Fruit fly (Drosophila melanogaster): ENCODE results near the gene Set.
A peak's percentile ranks its signal among the peaks of the same experiment; 100 is the strongest.

Set gene

DNA sequence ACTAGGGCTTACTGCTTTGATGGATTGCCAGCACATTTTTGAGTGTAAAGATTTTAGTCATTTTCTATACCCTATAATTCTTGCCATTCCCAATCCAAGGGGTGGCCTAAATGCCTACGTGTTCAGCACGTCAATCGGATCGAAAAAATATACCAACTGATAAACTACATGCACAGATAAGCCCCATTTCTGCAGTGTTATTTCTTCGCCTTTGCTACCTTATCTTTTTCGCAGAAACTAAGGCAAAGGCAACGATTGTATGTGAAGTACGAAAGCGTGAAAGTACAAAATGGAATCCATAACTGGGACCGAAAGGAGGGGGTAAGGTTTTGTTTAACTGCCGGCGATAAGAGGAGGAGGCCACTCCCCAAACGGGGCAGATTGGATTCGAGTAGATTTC, 34.6 kb downstream of the Set start (continued):
- peak in 1 of 2 experiments; percentile 2 for TF ChIP-seq eve (GFP tag; optimal IDR thresholded peaks at IDR 0.05)
- no peak for TF ChIP-seq CG5180 (GFP tag; optimal IDR thresholded peaks at IDR 0.05)
- no peak for TF ChIP-seq twi (tag; optimal IDR thresholded peaks at IDR 0.05)
- no peak for TF ChIP-seq CG10979 (tag; optimal IDR thresholded peaks at IDR 0.05)
- peak; percentile 42; the same call in 1 of the 2 replicates for TF ChIP-seq GATAe (GFP tag; conservative IDR thresholded peaks at IDR 0.05)
- no peak for TF ChIP-seq HmgZ (tag; optimal IDR thresholded peaks at IDR 0.05)
- TF ChIP-seq CG32532 (GFP tag; IDR thresholded peaks at IDR 0.05) = peak; percentile 5; the same call in 1 of the 2 replicates
- TF ChIP-seq lab (GFP tag; optimal IDR thresholded peaks at IDR 0.05) = peak; percentile 46
- TF ChIP-seq chn (GFP tag; optimal IDR thresholded peaks at IDR 0.05) = no peak
- TF ChIP-seq Sox102F (GFP tag; optimal IDR thresholded peaks at IDR 0.05) = no peak
- no peak for TF ChIP-seq ham (GFP tag; IDR thresholded peaks at IDR 0.05)
- TF ChIP-seq kni (GFP tag; optimal IDR thresholded peaks at IDR 0.05) = no peak

DNA sequence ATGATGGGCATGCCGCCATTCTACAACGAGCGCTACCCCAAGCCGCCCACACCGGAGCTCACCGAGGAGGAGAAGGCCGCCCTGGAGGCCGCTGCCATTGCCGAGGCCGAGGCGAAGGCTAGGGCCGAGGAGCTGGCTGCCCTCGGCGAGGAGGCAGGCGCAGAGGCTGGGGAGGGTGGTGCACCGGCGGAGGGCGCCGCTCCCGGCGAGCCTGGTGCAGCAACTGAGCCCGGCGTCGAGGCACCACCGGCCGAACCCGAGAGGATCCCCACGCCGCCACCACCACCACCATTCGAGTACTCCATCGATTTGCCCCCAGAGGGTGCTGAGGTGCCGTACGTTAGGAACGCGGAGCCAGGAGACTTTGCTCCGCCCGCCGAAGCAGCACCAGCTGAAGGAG, 41.9 kb downstream of the Set start:
- TF ChIP-seq Dbx (GFP tag; IDR thresholded peaks at IDR 0.05) (0 out of 3 replicates have a peak, but pooled peaks have one; percentile 6), bbx (GFP tag; IDR thresholded peaks at IDR 0.05; ENCODE audit: partially characterized antibody) (0 out of 2 replicates have a peak, but pooled peaks have one; percentile 6), Hr39 (optimal IDR thresholded peaks at IDR 0.05) (peak; percentile 16), CG10543 (GFP tag; optimal IDR thresholded peaks at IDR 0.05) (peak; percentile 6), CG42726 (GFP tag; IDR thresholded peaks at IDR 0.05; ENCODE audit: partially characterized antibody) (peak; percentile 23; the same call in 1 of the 2 replicates), sens (GFP tag) (peak; percentile 22), CG12942 (GFP tag; optimal IDR thresholded peaks at IDR 0.05) (no peak), dysf (GFP tag; IDR thresholded peaks at IDR 0.05) (0 out of 3 replicates have a peak, but pooled peaks have one; percentile 9), CG11560 (tag; IDR thresholded peaks at IDR 0.05) (0 out of 3 replicates have a peak, but pooled peaks have one; percentile 35), vvl (GFP tag; IDR thresholded peaks at IDR 0.05) (0 out of 2 replicates have a peak, but pooled peaks have one; percentile 12), CG18262 (tag; optimal IDR thresholded peaks at IDR 0.05) (no peak), CG16813 (GFP tag; IDR thresholded peaks at IDR 0.05; ENCODE audit: partially characterized antibody) (0 out of 3 replicates have a peak, but pooled peaks have one; percentile 24), Opbp (GFP tag; IDR thresholded peaks at IDR 0.05; ENCODE audit: partially characterized antibody) (no peak), ftz-f1 (GFP tag; optimal IDR thresholded peaks at IDR 0.05) (peak; percentile 56), CG17328 (GFP tag; IDR thresholded peaks at IDR 0.05) (peak; percentile 37; the same call in 1 of the 2 replicates)

DNA sequence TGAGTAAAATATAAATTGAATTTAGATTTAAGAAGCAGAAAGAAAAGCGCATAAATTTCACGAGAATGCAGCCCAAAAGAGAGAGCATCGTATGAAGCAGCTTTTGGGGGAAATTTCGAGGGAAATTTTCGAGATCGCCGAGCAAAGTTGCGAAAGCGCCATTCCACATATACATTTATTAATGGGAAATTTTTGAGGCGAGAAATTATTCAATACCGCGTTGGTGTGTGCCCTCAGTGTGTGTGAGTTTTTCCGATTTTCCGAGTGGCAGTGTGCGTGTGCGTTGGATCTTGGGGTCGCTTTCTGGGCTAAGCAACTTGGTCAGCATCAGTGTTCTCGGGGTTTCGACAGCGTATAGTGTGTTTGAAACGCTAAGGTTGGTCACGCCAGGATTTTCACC, 46.6 kb downstream of the Set start, which contains the start of gene Tm2:
Gene Tm2 (plus strand): TSS at position 270 of the 400 bp plus-strand sequence.
- TF ChIP-seq sqz (GFP tag; optimal IDR thresholded peaks at IDR 0.05) (no peak), sd (tag; optimal IDR thresholded peaks at IDR 0.05) (peak; percentile 1), CG13624 (GFP tag; optimal IDR thresholded peaks at IDR 0.05) (no peak), CG3065 (GFP tag; optimal IDR thresholded peaks at IDR 0.05) (no peak), CG32767 (GFP tag; IDR thresholded peaks at IDR 0.05) (0 out of 2 replicates have a peak, but pooled peaks have one; percentile 15), cg (GFP tag; optimal IDR thresholded peaks at IDR 0.05) (peak; percentile 66), sens (GFP tag) (peak; percentile 82), ems (GFP tag; optimal IDR thresholded peaks at IDR 0.05) (no peak), Pdp1 (GFP tag; optimal IDR thresholded peaks at IDR 0.05) (peak in 1 of 2 experiments; percentile 54), ewg (GFP tag; optimal IDR thresholded peaks at IDR 0.05) (no peak), dati (GFP tag; IDR thresholded peaks at IDR 0.05) (no peak), Med (GFP tag) (peak; percentile 70), z (GFP tag; IDR thresholded peaks at IDR 0.05) (0 out of 3 replicates have a peak, but pooled peaks have one; percentile 27), CG7372 (GFP tag; IDR thresholded peaks at IDR 0.05) (no peak)

Measured in whole organism, embryonic.